Fruit fly (Drosophila melanogaster) whole organism, wandering third instar larva: ENCODE measurements around the gene CG14982.

Experiments used
- Dfd ChIP-seq: fragments of >200 bp; optimal IDR thresholded peaks from 2 replicates; lab custom pipeline; 2017; ENCODE audit warnings: missing biosample characterization, missing genetic modification characterization
- Hr83 ChIP-seq: fragments of 200-300 bp; sonication (Bioruptor generic); optimal IDR thresholded peaks from 2 replicates; lab custom pipeline; 2016; ENCODE audit warnings: missing biosample characterization, mild to moderate bottlenecking, missing genetic modification characterization, moderate library complexity; ENCODE audit not compliant: poor library complexity, severe bottlenecking
- Jra ChIP-seq: sonication (Bioruptor generic); optimal IDR thresholded peaks from 2 replicates; lab custom pipeline; 2016; ENCODE audit warnings: missing biosample characterization, missing genetic modification characterization
- Myc ChIP-seq: fragments of >200 bp; optimal IDR thresholded peaks from 2 replicates; lab custom pipeline; 2017
- OdsH ChIP-seq: fragments of 200-800 bp; sonication (Bioruptor generic); optimal IDR thresholded peaks from 2 replicates; lab custom pipeline; 2016; ENCODE audit warnings: missing biosample characterization, mild to moderate bottlenecking, missing genetic modification characterization
- Sp1 ChIP-seq: fragments of 200-800 bp; sonication (Bioruptor generic); optimal IDR thresholded peaks from 3 replicates; lab custom pipeline; 2019; ENCODE audit warnings: missing biosample characterization, mild to moderate bottlenecking, missing genetic modification characterization, moderate library complexity
- br ChIP-seq: fragments of 200-800 bp; sonication (Bioruptor generic); optimal IDR thresholded peaks from 2 replicates; lab custom pipeline; 2016; ENCODE audit warnings: missing biosample characterization, missing genetic modification characterization
- fru ChIP-seq: fragments of 200-800 bp; sonication (Bioruptor generic); optimal IDR thresholded peaks from 3 replicates; lab custom pipeline; 2016; ENCODE audit warnings: missing biosample characterization, mild to moderate bottlenecking, missing genetic modification characterization
- lola ChIP-seq: fragments of >200 bp; optimal IDR thresholded peaks from 2 replicates; lab custom pipeline; 2017; ENCODE audit warnings: missing biosample characterization, missing genetic modification characterization
- psq ChIP-seq: fragments of 200-800 bp; sonication (Bioruptor generic); optimal IDR thresholded peaks from 3 replicates; lab custom pipeline; 2017; ENCODE audit warnings: missing biosample characterization, mild to moderate bottlenecking, missing genetic modification characterization, moderate library complexity
- usp ChIP-seq: fragments of >200 bp; optimal IDR thresholded peaks from 2 replicates; lab custom pipeline; 2017; ENCODE audit warnings: missing biosample characterization, missing genetic modification characterization

- TF ChIP-seq Dfd = no peak
- TF ChIP-seq lola (GFP tag; lab: Kevin White, UChicago) = no peak
- TF ChIP-seq usp = no peak
- TF ChIP-seq Myc (lab: Kevin White, UChicago) = no peak
- no peak for TF ChIP-seq fru (GFP tag; lab: Kevin White, UChicago)
- TF ChIP-seq Sp1 = no peak
- no peak for TF ChIP-seq Hr83
- no peak for TF ChIP-seq OdsH (GFP tag; lab: Kevin White, UChicago)
- no peak for TF ChIP-seq psq (GFP tag; lab: Kevin White, UChicago)
- TF ChIP-seq Jra (GFP tag; lab: Kevin White, UChicago) = no peak
- no peak for TF ChIP-seq br (GFP tag; lab: Kevin White, UChicago)
Observed at dm6 chr3L:3947301-3947941, 4.9 kb downstream of the CG14982 start, which contains the start of gene CG10853.
